Worm (Caenorhabditis elegans) whole organism, late embryonic: ENCODE measurements around the gene D1086.10.

Experiments used
- K09A11.1 ChIP-seq: sonication (generic microtip); optimal IDR thresholded peaks from 2 replicates; lab custom pipeline; 2017; ENCODE audit warnings: antibody characterized with exemption, mild to moderate bottlenecking, missing genetic modification characterization, missing compliant biosample characterization; ENCODE audit not compliant: insufficient read depth
- elt-2 ChIP-seq: sonication (generic microtip); optimal IDR thresholded peaks from 2 replicates; lab custom pipeline; 2016; ENCODE audit warnings: missing genetic modification reagents, missing genetic modification characterization, missing compliant biosample characterization
- nhr-11 ChIP-seq: fragments of 150-350 bp; optimal IDR thresholded peaks from 2 replicates; lab custom pipeline; 2014; ENCODE audit warnings: missing biosample characterization, missing genetic modification characterization
- unc-55 ChIP-seq: sonication (generic microtip); optimal IDR thresholded peaks from 2 replicates; lab custom pipeline; 2017; ENCODE audit warnings: missing biosample characterization, missing genetic modification reagents, missing genetic modification characterization

DNA sequence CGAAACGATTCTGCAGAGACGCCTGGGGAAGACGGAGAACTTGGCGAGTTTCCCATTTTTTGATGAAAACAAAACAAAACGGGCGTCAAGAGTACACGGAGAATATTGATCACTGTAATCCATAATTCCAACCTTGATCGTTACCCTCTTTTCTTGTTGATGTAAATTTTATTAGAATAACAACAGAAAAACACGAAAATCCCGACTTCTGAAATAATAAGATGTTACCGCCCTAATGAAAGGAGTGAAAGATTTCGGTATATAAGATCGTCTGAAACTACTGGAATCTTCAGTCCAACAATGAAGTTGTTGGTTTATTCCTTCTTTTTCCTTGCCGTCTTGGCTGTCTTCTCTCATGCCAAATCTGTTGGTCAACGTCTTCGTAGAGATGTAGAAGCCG is 21.4 kb downstream of the D1086.10 start, which contains the start of gene D1086.9:
- TF ChIP-seq K09A11.1 (tag; lab: Kevin White, UChicago), result no peak
- no peak for TF ChIP-seq elt-2 (tag; lab: Kevin White, UChicago)
- no peak for TF ChIP-seq unc-55 (GFP tag; lab: Kevin White, UChicago)
- no peak for TF ChIP-seq nhr-11 (tag; lab: Kevin White, UChicago)
